Worm (Caenorhabditis elegans) whole organism, young adult: Measurements from ENCODE around the gene cul-4.

ENCODE experiments used
- F10E7.11 ChIP-seq: sonication (generic microtip); optimal IDR thresholded peaks from 2 replicates; lab custom pipeline; 2017; ENCODE audit warnings: mild to moderate bottlenecking, missing genetic modification characterization, moderate library complexity, missing compliant biosample characterization
- F22D6.2 ChIP-seq: sonication (generic microtip); optimal IDR thresholded peaks from 2 replicates; lab custom pipeline; 2016; ENCODE audit warnings: mild to moderate bottlenecking, missing genetic modification characterization, missing compliant biosample characterization
- F23B12.7 ChIP-seq: sonication (generic microtip); optimal IDR thresholded peaks from 2 replicates; lab custom pipeline; 2017; ENCODE audit warnings: missing genetic modification characterization, mild to moderate bottlenecking, missing compliant biosample characterization, antibody characterized with exemption, moderate library complexity; ENCODE audit not compliant: insufficient read depth
- F37B4.10 ChIP-seq: fragments of 200-800 bp; sonication (Bioruptor generic); IDR thresholded peaks from 2 replicates; pipeline ENCODE4 v1.3.6; 2022; ENCODE audit warnings: missing genetic modification characterization, missing compliant biosample characterization
- K12H6.12 ChIP-seq: fragments of 200-800 bp; sonication (Bioruptor generic); optimal IDR thresholded peaks from 2 replicates; lab custom pipeline; 2018; ENCODE audit warnings: mild to moderate bottlenecking, missing genetic modification characterization, missing compliant biosample characterization
- Y56A3A.18 ChIP-seq: fragments of 200-800 bp; sonication (Bioruptor generic); IDR thresholded peaks from 2 replicates; pipeline ENCODE4 v1.3.6; 2022; ENCODE audit warnings: missing genetic modification reagents, missing genetic modification characterization, missing compliant biosample characterization
- Y95B8A.8 ChIP-seq: fragments of 200-800 bp; sonication (Bioruptor generic); IDR thresholded peaks from 2 replicates; pipeline ENCODE4 v1.3.6; 2022; ENCODE audit warnings: missing genetic modification reagents, missing genetic modification characterization, missing compliant biosample characterization
- ZK185.1 ChIP-seq: sonication (generic microtip); optimal IDR thresholded peaks from 2 replicates; lab custom pipeline; 2016; ENCODE audit warnings: mild to moderate bottlenecking, missing genetic modification characterization, missing compliant biosample characterization; ENCODE audit not compliant: poor library complexity, severe bottlenecking
- akir-1 ChIP-seq: fragments of 200-800 bp; sonication (Bioruptor generic); optimal IDR thresholded peaks from 2 replicates; lab custom pipeline; 2018; ENCODE audit warnings: mild to moderate bottlenecking, missing genetic modification characterization, moderate library complexity, missing compliant biosample characterization
- aptf-2 ChIP-seq: fragments of 200-800 bp; sonication (Bioruptor generic); conservative IDR thresholded peaks from 2 replicates; pipeline ENCODE4 v1.3.6; 2022; ENCODE audit warnings: missing genetic modification reagents, missing genetic modification characterization, missing compliant biosample characterization
- attf-5 ChIP-seq: fragments of 200-800 bp; sonication (Bioruptor generic); optimal IDR thresholded peaks from 2 replicates; lab custom pipeline; 2018; ENCODE audit warnings: mild to moderate bottlenecking, missing genetic modification characterization, missing compliant biosample characterization
- bed-1 ChIP-seq: fragments of 200-800 bp; sonication (Bioruptor generic); IDR thresholded peaks from 2 replicates; pipeline ENCODE4 v1.3.6; 2022; ENCODE audit warnings: missing genetic modification reagents, missing genetic modification characterization, missing compliant biosample characterization
- bed-2 ChIP-seq: fragments of 200-800 bp; sonication (Bioruptor generic); IDR thresholded peaks from 2 replicates; pipeline ENCODE4 v1.3.6; 2022; ENCODE audit warnings: missing genetic modification reagents, missing genetic modification characterization, missing compliant biosample characterization
- ccch-3 ChIP-seq: fragments of 200-800 bp; sonication (Bioruptor generic); optimal IDR thresholded peaks from 2 replicates; lab custom pipeline; 2018; ENCODE audit warnings: mild to moderate bottlenecking, missing genetic modification characterization, missing compliant biosample characterization
- cebp-1 ChIP-seq, 2 experiments: fragments of 200-800 bp in 1 of 2; sonication (Bioruptor generic) in 1 of 2; sonication (generic microtip) in 1 of 2; IDR thresholded peaks in 1 of 2; optimal IDR thresholded peaks in 1 of 2; 2 replicates each; pipeline versions ENCODE4 v1.3.6 to Lab custom; 2017 to 2022; ENCODE audit warnings: missing compliant biosample characterization in 2 of 2, missing genetic modification characterization in 2 of 2, mild to moderate bottlenecking in 1 of 2, missing genetic modification reagents in 1 of 2, moderate library complexity in 1 of 2
- ceh-79 ChIP-seq: sonication (generic microtip); optimal IDR thresholded peaks from 2 replicates; lab custom pipeline; 2017; ENCODE audit warnings: mild to moderate bottlenecking, missing genetic modification characterization, missing compliant biosample characterization
- dpl-1 ChIP-seq: fragments of 150-350 bp; optimal IDR thresholded peaks from 2 replicates; lab custom pipeline; 2014; ENCODE audit warnings: missing biosample characterization, missing genetic modification reagents, missing genetic modification characterization
- gei-17 ChIP-seq: fragments of 200-800 bp; sonication (Bioruptor generic); optimal IDR thresholded peaks from 2 replicates; lab custom pipeline; 2018; ENCODE audit warnings: mild to moderate bottlenecking, missing genetic modification characterization, missing compliant biosample characterization
- him-1 ChIP-seq: sonication (generic microtip); optimal IDR thresholded peaks from 2 replicates; lab custom pipeline; 2016; ENCODE audit warnings: missing genotype, missing genetic modification reagents, missing genetic modification characterization, missing compliant biosample characterization
- hlh-26 ChIP-seq: fragments of 200-800 bp; sonication (Bioruptor generic); conservative IDR thresholded peaks from 2 replicates; pipeline ENCODE4 v1.3.6; 2022; ENCODE audit warnings: missing genetic modification reagents, missing genetic modification characterization, missing compliant biosample characterization
- hrde-1 ChIP-seq: sonication (generic microtip); optimal IDR thresholded peaks from 2 replicates; lab custom pipeline; 2016; ENCODE audit warnings: missing genetic modification characterization, mild to moderate bottlenecking, missing compliant biosample characterization, moderate library complexity, missing genotype, missing genetic modification reagents, borderline replicate concordance
- hsf-1 ChIP-seq: fragments of 200-800 bp; sonication (Bioruptor generic); IDR thresholded peaks from 2 replicates; pipeline ENCODE4 v1.3.6; 2022; ENCODE audit warnings: missing genetic modification reagents, missing genetic modification characterization, missing compliant biosample characterization
- let-526 ChIP-seq: fragments of 200-800 bp; sonication (Bioruptor generic); IDR thresholded peaks from 2 replicates; pipeline ENCODE4 v1.3.6; 2022; ENCODE audit warnings: missing genetic modification reagents, missing genetic modification characterization, missing compliant biosample characterization
- lin-40 ChIP-seq: sonication (generic microtip); optimal IDR thresholded peaks from 2 replicates; lab custom pipeline; 2016; ENCODE audit warnings: missing genetic modification characterization, mild to moderate bottlenecking, missing compliant biosample characterization, missing genotype, missing genetic modification reagents
- lin-54 ChIP-seq: fragments of 200-800 bp; sonication (Bioruptor generic); optimal IDR thresholded peaks from 2 replicates; lab custom pipeline; 2018; ENCODE audit warnings: mild to moderate bottlenecking, missing genetic modification characterization, missing compliant biosample characterization
- madf-6 ChIP-seq: fragments of 200-800 bp; sonication (Bioruptor generic); IDR thresholded peaks from 2 replicates; pipeline ENCODE4 v1.3.6; 2022; ENCODE audit warnings: missing genetic modification reagents, missing genetic modification characterization, missing compliant biosample characterization
- madf-8 ChIP-seq: fragments of 200-800 bp; sonication (Bioruptor generic); conservative IDR thresholded peaks from 2 replicates; pipeline ENCODE4 v1.3.6; 2022; ENCODE audit warnings: missing genetic modification reagents, missing genetic modification characterization, missing compliant biosample characterization
- mcd-1 ChIP-seq: fragments of 200-800 bp; sonication (Bioruptor generic); IDR thresholded peaks from 2 replicates; pipeline ENCODE4 v1.3.6; 2022; ENCODE audit warnings: missing genetic modification reagents, missing genetic modification characterization, missing compliant biosample characterization
- mel-28 ChIP-seq: sonication (generic microtip); optimal IDR thresholded peaks from 2 replicates; lab custom pipeline; 2016; ENCODE audit warnings: borderline replicate concordance, mild to moderate bottlenecking, missing genetic modification characterization, missing compliant biosample characterization
- nfya-2 ChIP-seq: fragments of 200-800 bp; sonication (Bioruptor generic); IDR thresholded peaks from 2 replicates; pipeline ENCODE4 v1.3.6; 2022; ENCODE audit warnings: missing genetic modification reagents, missing genetic modification characterization, missing compliant biosample characterization
- rec-8 ChIP-seq, 2 experiments: sonication (generic microtip); optimal IDR thresholded peaks; 2 replicates each; lab custom pipeline; 2016; ENCODE audit warnings: mild to moderate bottlenecking in 2 of 2, missing genetic modification characterization in 2 of 2, missing genetic modification reagents in 2 of 2, missing genotype in 2 of 2, missing biosample characterization in 1 of 2, missing compliant biosample characterization in 1 of 2, moderate library complexity in 1 of 2
- repo-1 ChIP-seq: sonication (generic microtip); optimal IDR thresholded peaks from 2 replicates; lab custom pipeline; 2017; ENCODE audit warnings: mild to moderate bottlenecking, missing genetic modification characterization, missing compliant biosample characterization
- rpc-1 ChIP-seq, 2 experiments: fragments of 150-350 bp in 1 of 2; sonication (generic microtip) in 1 of 2; optimal IDR thresholded peaks; 2 replicates each; lab custom pipeline; 2014 to 2018; ENCODE audit warnings: missing biosample characterization in 1 of 2, missing genetic modification characterization in 1 of 2, missing genetic modification reagents in 1 of 2, missing genotype in 1 of 2
- snpc-1.3 ChIP-seq: sonication (generic microtip); optimal IDR thresholded peaks from 2 replicates; lab custom pipeline; 2017; ENCODE audit warnings: missing genetic modification characterization, mild to moderate bottlenecking, missing compliant biosample characterization, antibody characterized with exemption, moderate library complexity, missing genotype, missing genetic modification reagents; ENCODE audit not compliant: insufficient read depth
- snpc-3.4 ChIP-seq: sonication (generic microtip); optimal IDR thresholded peaks from 2 replicates; lab custom pipeline; 2017; ENCODE audit warnings: missing genetic modification characterization, mild to moderate bottlenecking, missing compliant biosample characterization, antibody characterized with exemption, moderate library complexity, missing genotype, missing genetic modification reagents
- snpc-4 ChIP-seq, 5 experiments: fragments of 150-350 bp in 1 of 5; sonication (generic microtip) in 4 of 5; optimal IDR thresholded peaks; 2 replicates each; lab custom pipeline; 2014 to 2018; ENCODE audit warnings: missing genetic modification characterization in 5 of 5, missing biosample characterization in 3 of 5, antibody characterized with exemption in 2 of 5, mild to moderate bottlenecking in 2 of 5, missing compliant biosample characterization in 2 of 5, missing genotype in 2 of 5, moderate library complexity in 2 of 5, missing genetic modification reagents in 1 of 5
- somi-1 ChIP-seq: fragments of 200-800 bp; sonication (Bioruptor generic); optimal IDR thresholded peaks from 2 replicates; lab custom pipeline; 2018; ENCODE audit warnings: mild to moderate bottlenecking, missing genetic modification characterization, missing compliant biosample characterization
- sptf-2 ChIP-seq: fragments of 200-800 bp; sonication (Bioruptor generic); optimal IDR thresholded peaks from 2 replicates; lab custom pipeline; 2018; ENCODE audit warnings: mild to moderate bottlenecking, missing genetic modification characterization, missing compliant biosample characterization
- tbp1 ChIP-seq: fragments of 200-800 bp; sonication (Bioruptor generic); optimal IDR thresholded peaks from 2 replicates; lab custom pipeline; 2018; ENCODE audit warnings: mild to moderate bottlenecking, missing genetic modification characterization, missing compliant biosample characterization
- tlf-1 ChIP-seq: fragments of 200-800 bp; sonication (Bioruptor generic); optimal IDR thresholded peaks from 2 replicates; lab custom pipeline; 2018; ENCODE audit warnings: mild to moderate bottlenecking, missing genetic modification characterization, missing compliant biosample characterization
- unc-130 ChIP-seq: sonication (generic microtip); optimal IDR thresholded peaks from 2 replicates; lab custom pipeline; 2016; ENCODE audit warnings: missing genetic modification reagents, missing genetic modification characterization, missing compliant biosample characterization
- ztf-22 ChIP-seq: fragments of 200-800 bp; sonication (Bioruptor generic); optimal IDR thresholded peaks from 2 replicates; lab custom pipeline; 2018; ENCODE audit warnings: mild to moderate bottlenecking, missing genetic modification characterization, moderate library complexity, missing compliant biosample characterization
- ztf-25 ChIP-seq: fragments of 200-800 bp; sonication (Bioruptor generic); IDR thresholded peaks from 2 replicates; pipeline ENCODE4 v1.3.6; 2022; ENCODE audit warnings: missing genetic modification reagents, missing genetic modification characterization, missing compliant biosample characterization
- ztf-3 ChIP-seq: fragments of 200-800 bp; sonication (Bioruptor generic); optimal IDR thresholded peaks from 2 replicates; lab custom pipeline; 2018; ENCODE audit warnings: mild to moderate bottlenecking, missing genetic modification characterization, missing compliant biosample characterization
- ztf-6 ChIP-seq: fragments of 200-800 bp; sonication (Bioruptor generic); IDR thresholded peaks from 2 replicates; pipeline ENCODE4 v1.3.6; 2022; ENCODE audit warnings: missing genetic modification reagents, missing genetic modification characterization, missing compliant biosample characterization

Gene cul-4

ce11 chrII:7301670-7302151, at the start of gene cul-4:
Gene cul-4 (plus strand): TSS chrII:7302101.
- TF ChIP-seq lin-40 (tag; lab: Kevin White, UChicago) (no peak), ZK185.1 (peak; percentile 85), aptf-2 (GFP tag; lab: Robert Waterston, UW) (no peak), dpl-1 (GFP tag; lab: Kevin White, UChicago) (peak; percentile 53), lin-54 (peak; percentile 88), ccch-3 (no peak), hlh-26 (GFP tag; lab: Robert Waterston, UW) (no peak), unc-130 (GFP tag; lab: Kevin White, UChicago) (peak; percentile 53), cebp-1 (GFP tag; IDR thresholded peaks at IDR 0.05; lab: Robert Waterston, UW) (no peak), cebp-1 (tag; optimal IDR thresholded peaks at IDR 0.05; lab: Kevin White, UChicago) (no peak), snpc-3.4 (tag; lab: Kevin White, UChicago) (peak; percentile 91), snpc-1.3 (peak; percentile 68), hrde-1 (no peak), him-1 (tag; lab: Kevin White, UChicago) (peak; percentile 82), ztf-25 (no peak), mel-28 (tag; lab: Kevin White, UChicago) (no peak), attf-5 (GFP tag; lab: Kevin White, UChicago) (peak; percentile 50), gei-17 (GFP tag; lab: Kevin White, UChicago) (no peak), madf-6 (GFP tag; lab: Robert Waterston, UW) (peak; percentile 99), hsf-1 (peak; percentile 71), F37B4.10 (GFP tag; lab: Robert Waterston, UW) (no peak), somi-1 (no peak), repo-1 (tag; lab: Kevin White, UChicago) (peak; percentile 12), mcd-1 (GFP tag; lab: Robert Waterston, UW) (peak; percentile 86), ztf-22 (no peak), madf-8 (peak; percentile 99), bed-1 (GFP tag; lab: Robert Waterston, UW) (no peak), rec-8 (tag; optimal IDR thresholded peaks at IDR 0.05; lab: Kevin White, UChicago) (no peak), Y95B8A.8 (GFP tag; lab: Robert Waterston, UW) (0 out of 2 replicates have a peak, but pooled peaks have one; percentile 17), ztf-6 (no peak), let-526 (GFP tag; lab: Robert Waterston, UW) (no peak), F22D6.2 (tag; lab: Kevin White, UChicago) (no peak), ztf-3 (no peak), akir-1 (no peak), F10E7.11 (tag; lab: Kevin White, UChicago) (no peak), tbp1 (GFP tag; lab: Kevin White, UChicago) (peak; percentile 68), nfya-2 (no peak), snpc-4 (GFP tag; optimal IDR thresholded peaks at IDR 0.05; lab: Kevin White, UChicago) (peak; percentile 36), snpc-4 (tag; optimal IDR thresholded peaks at IDR 0.05; lab: Kevin White, UChicago) (peak in 3 of 4 experiments; percentile 64 to 79 (median 70)), K12H6.12 (tag; lab: Kevin White, UChicago) (no peak), bed-2 (GFP tag; lab: Robert Waterston, UW) (no peak), tlf-1 (GFP tag; lab: Kevin White, UChicago) (peak; percentile 81), sptf-2 (GFP tag; lab: Kevin White, UChicago) (no peak), ceh-79 (no peak), Y56A3A.18 (GFP tag; lab: Robert Waterston, UW) (0 out of 2 replicates have a peak, but pooled peaks have one; percentile 50), F23B12.7 (tag; lab: Kevin White, UChicago) (peak; percentile 54), rpc-1 (optimal IDR thresholded peaks at IDR 0.05; lab: Kevin White, UChicago) (no peak), rpc-1 (tag; optimal IDR thresholded peaks at IDR 0.05; lab: Kevin White, UChicago) (no peak)
